In genomic region chr3R:24568251-24568932, dm6 we compare ENCODE assay signal across 5 fruit fly cellular contexts.
TF ChIP-seq lines count a peak whose summit lies in the region.

No protein-coding gene starts in this region.

- no peak for TF ChIP-seq CTCF in whole organism, embryonic (GFP tag; optimal IDR thresholded peaks at IDR 0.05; lab: Kevin White, UChicago)

TF ChIP-seq in whole organism, adult, 20 proteins besides CTCF, POLR2A, EP300 and RAD21:
- TF ChIP-seq cnc (optimal IDR thresholded peaks at IDR 0.05; lab: Kevin White, UChicago), result no peak
- TF ChIP-seq CG33017 (tag; optimal IDR thresholded peaks at IDR 0.05; lab: Kevin White, UChicago), result peak; percentile 43
- peak; percentile 51 for TF ChIP-seq Mnt (GFP tag; optimal IDR thresholded peaks at IDR 0.05; lab: Kevin White, UChicago)
- TF ChIP-seq cic (GFP tag; optimal IDR thresholded peaks at IDR 0.05; lab: Kevin White, UChicago), result peak; percentile 86
- TF ChIP-seq CG12768 (GFP tag; optimal IDR thresholded peaks at IDR 0.05; lab: Kevin White, UChicago), result peak; percentile 33
- TF ChIP-seq Clk (GFP tag; optimal IDR thresholded peaks at IDR 0.05; lab: Kevin White, UChicago), result no peak
- no peak for TF ChIP-seq CG1620 (GFP tag; optimal IDR thresholded peaks at IDR 0.05; lab: Kevin White, UChicago)
- peak; percentile 58 for TF ChIP-seq kay (GFP tag; lab: Kevin White, UChicago; ENCODE audit: borderline replicate concordance)
- TF ChIP-seq CG14711 (tag; optimal IDR thresholded peaks at IDR 0.05; lab: Kevin White, UChicago), result no peak
- peak; percentile 14 for TF ChIP-seq Crg-1 (GFP tag; optimal IDR thresholded peaks at IDR 0.05; lab: Kevin White, UChicago)
- TF ChIP-seq Hr96 (GFP tag; optimal IDR thresholded peaks at IDR 0.05; lab: Kevin White, UChicago), result no peak
- TF ChIP-seq CG7101 (tag; optimal IDR thresholded peaks at IDR 0.05; lab: Kevin White, UChicago), result no peak
- no peak for TF ChIP-seq CG5204 (GFP tag; optimal IDR thresholded peaks at IDR 0.05; lab: Kevin White, UChicago)
- TF ChIP-seq toe (GFP tag; optimal IDR thresholded peaks at IDR 0.05; lab: Kevin White, UChicago), result no peak
- TF ChIP-seq ovo (GFP tag; optimal IDR thresholded peaks at IDR 0.05; lab: Kevin White, UChicago), result no peak
- TF ChIP-seq CG7045 (GFP tag; optimal IDR thresholded peaks at IDR 0.05; lab: Kevin White, UChicago), result no peak
- no peak for TF ChIP-seq CG11617 (GFP tag; optimal IDR thresholded peaks at IDR 0.05; lab: Kevin White, UChicago)

TF ChIP-seq in whole organism, embryonic, 481 proteins besides CTCF, POLR2A, EP300 and RAD21 (continues in another document):
- TF ChIP-seq sima (GFP tag; optimal IDR thresholded peaks at IDR 0.05; lab: Kevin White, UChicago), result no peak
- TF ChIP-seq hkb (optimal IDR thresholded peaks at IDR 0.05; lab: Kevin White, UChicago), result no peak
- no peak for TF ChIP-seq hkb (GFP tag; IDR thresholded peaks at IDR 0.05; lab: Robert Waterston, UW)
- no peak for TF ChIP-seq Atf3 (GFP tag; optimal IDR thresholded peaks at IDR 0.05; lab: Kevin White, UChicago)
- TF ChIP-seq Hey (tag; optimal IDR thresholded peaks at IDR 0.05; lab: Kevin White, UChicago), result peak; percentile 95
- no peak for TF ChIP-seq z (GFP tag; IDR thresholded peaks at IDR 0.05; lab: Robert Waterston, UW)
- peak; percentile 13; the same call in 1 of the 2 replicates for TF ChIP-seq ham (GFP tag; IDR thresholded peaks at IDR 0.05; lab: Robert Waterston, UW)
- TF ChIP-seq Med (GFP tag; lab: Kevin White, UChicago), result peak; percentile 66
- no peak for TF ChIP-seq CG8290 (GFP tag; optimal IDR thresholded peaks at IDR 0.05; lab: Kevin White, UChicago)
- peak in 1 of 2 experiments; percentile 16 for TF ChIP-seq CG8290 (tag; optimal IDR thresholded peaks at IDR 0.05; lab: Kevin White, UChicago)
- TF ChIP-seq CG34376 (GFP tag; optimal IDR thresholded peaks at IDR 0.05; lab: Kevin White, UChicago), result peak; percentile 75
- no peak for TF ChIP-seq tna (GFP tag; IDR thresholded peaks at IDR 0.05; lab: Robert Waterston, UW; ENCODE audit: partially characterized antibody)
- no peak for TF ChIP-seq CoRest (tag; optimal IDR thresholded peaks at IDR 0.05; lab: Kevin White, UChicago)
- peak; percentile 7 for TF ChIP-seq CG13624 (GFP tag; optimal IDR thresholded peaks at IDR 0.05; lab: Kevin White, UChicago)
- TF ChIP-seq CG7987 (GFP tag; optimal IDR thresholded peaks at IDR 0.05; lab: Kevin White, UChicago), result peak; percentile 89
- peak; percentile 76 for TF ChIP-seq sug (tag; optimal IDR thresholded peaks at IDR 0.05; lab: Kevin White, UChicago)
- no peak for TF ChIP-seq CG16815 (GFP tag; optimal IDR thresholded peaks at IDR 0.05; lab: Kevin White, UChicago)
- peak; percentile 53 for TF ChIP-seq exex (tag; optimal IDR thresholded peaks at IDR 0.05; lab: Kevin White, UChicago)
- TF ChIP-seq rib (GFP tag; IDR thresholded peaks at IDR 0.05; lab: Robert Waterston, UW), result peak; percentile 39; the same call in 1 of the 2 replicates

TF ChIP-seq in whole organism, prepupa, 60 proteins besides CTCF, POLR2A, EP300 and RAD21:
- peak; percentile 2 for TF ChIP-seq Sox14 (GFP tag; optimal IDR thresholded peaks at IDR 0.05; lab: Kevin White, UChicago)
- TF ChIP-seq Met (GFP tag; optimal IDR thresholded peaks at IDR 0.05; lab: Kevin White, UChicago), result peak; percentile 3
- TF ChIP-seq esn (GFP tag; optimal IDR thresholded peaks at IDR 0.05; lab: Kevin White, UChicago), result peak; percentile 9
- TF ChIP-seq Eip93F (GFP tag; optimal IDR thresholded peaks at IDR 0.05; lab: Kevin White, UChicago), result peak; percentile 77
- peak; percentile 75 for TF ChIP-seq vri (GFP tag; optimal IDR thresholded peaks at IDR 0.05; lab: Kevin White, UChicago)
- no peak for TF ChIP-seq cyc (GFP tag; optimal IDR thresholded peaks at IDR 0.05; lab: Kevin White, UChicago)
- TF ChIP-seq svp (GFP tag; lab: Kevin White, UChicago), result peak; percentile 94
- no peak for TF ChIP-seq fkh (GFP tag; optimal IDR thresholded peaks at IDR 0.05; lab: Kevin White, UChicago)
- TF ChIP-seq Eip78C (GFP tag; lab: Kevin White, UChicago), result peak; percentile 33

TF ChIP-seq in whole organism, pupa, 21 proteins besides CTCF, POLR2A, EP300 and RAD21:
- peak; percentile 18 for TF ChIP-seq EcR (GFP tag; optimal IDR thresholded peaks at IDR 0.05; lab: Kevin White, UChicago)
- no peak for TF ChIP-seq CG12605 (GFP tag; IDR thresholded peaks at IDR 0.05; lab: Robert Waterston, UW)
- TF ChIP-seq CG8301 (tag; optimal IDR thresholded peaks at IDR 0.05; lab: Kevin White, UChicago), result no peak
- TF ChIP-seq CG15710 (tag; optimal IDR thresholded peaks at IDR 0.05; lab: Kevin White, UChicago), result no peak

TF ChIP-seq in whole organism, wandering third instar larva, 38 proteins besides CTCF, POLR2A, EP300 and RAD21:
- TF ChIP-seq Dif (GFP tag; optimal IDR thresholded peaks at IDR 0.05; lab: Kevin White, UChicago; ENCODE audit: partially characterized antibody), result peak; percentile 8
- TF ChIP-seq Rel (GFP tag; optimal IDR thresholded peaks at IDR 0.05; lab: Kevin White, UChicago), result no peak
- TF ChIP-seq Rel (tag; optimal IDR thresholded peaks at IDR 0.05; lab: Kevin White, UChicago), result peak; percentile 34
- TF ChIP-seq OdsH (GFP tag; optimal IDR thresholded peaks at IDR 0.05; lab: Kevin White, UChicago), result peak; percentile 11
- peak; percentile 21 for TF ChIP-seq psq (GFP tag; optimal IDR thresholded peaks at IDR 0.05; lab: Kevin White, UChicago)
- peak; percentile 24 for TF ChIP-seq br (GFP tag; optimal IDR thresholded peaks at IDR 0.05; lab: Kevin White, UChicago)
- TF ChIP-seq N (GFP tag; optimal IDR thresholded peaks at IDR 0.05; lab: Kevin White, UChicago), result no peak
- TF ChIP-seq CG32264 (GFP tag; optimal IDR thresholded peaks at IDR 0.05; lab: Kevin White, UChicago), result no peak
- TF ChIP-seq foxo (GFP tag; optimal IDR thresholded peaks at IDR 0.05; lab: Kevin White, UChicago), result peak in 1 of 2 experiments; percentile 12
- peak; percentile 90 for TF ChIP-seq h (GFP tag; optimal IDR thresholded peaks at IDR 0.05; lab: Kevin White, UChicago)
